Fruit fly (Drosophila melanogaster) whole organism, prepupa: ENCODE results near the gene AANATL7.

ENCODE experiments used
- CG10669 ChIP-seq: fragments of 200-800 bp; sonication (Bioruptor generic); optimal IDR thresholded peaks from 3 replicates; lab custom pipeline; 2018; ENCODE audit warnings: missing biosample characterization, mild to moderate bottlenecking, missing genetic modification characterization, moderate library complexity
- CG11294 ChIP-seq: fragments of 200-800 bp; sonication (Bioruptor generic); IDR thresholded peaks from 2 replicates; pipeline ENCODE4 v1.3.6; 2022; ENCODE audit warnings: missing biosample characterization, missing genetic modification characterization
- CG11762 ChIP-seq: fragments of 200-800 bp; sonication (Bioruptor generic); optimal IDR thresholded peaks from 3 replicates; lab custom pipeline; 2016; ENCODE audit warnings: missing biosample characterization, missing genetic modification characterization; ENCODE audit not compliant: insufficient read depth
- CG11902 ChIP-seq: fragments of 200-800 bp; sonication (Bioruptor generic); optimal IDR thresholded peaks from 3 replicates; lab custom pipeline; 2016; ENCODE audit warnings: missing biosample characterization, missing genetic modification characterization
- CG16779 ChIP-seq: fragments of 200-800 bp; sonication (Bioruptor generic); optimal IDR thresholded peaks from 3 replicates; lab custom pipeline; 2017; ENCODE audit warnings: missing biosample characterization, mild to moderate bottlenecking, missing genetic modification characterization
- CG3032 ChIP-seq: fragments of 200-800 bp; optimal IDR thresholded peaks from 2 replicates; lab custom pipeline; 2019; ENCODE audit warnings: missing biosample characterization, mild to moderate bottlenecking, missing genetic modification characterization, moderate library complexity
- CG31627 ChIP-seq: fragments of 200-800 bp; sonication (Bioruptor generic); optimal IDR thresholded peaks from 3 replicates; lab custom pipeline; 2016; ENCODE audit warnings: missing biosample characterization, missing genetic modification characterization
- CG34406 ChIP-seq: fragments of 200-800 bp; sonication (Bioruptor generic); optimal IDR thresholded peaks from 3 replicates; lab custom pipeline; 2016; ENCODE audit warnings: missing biosample characterization, missing genetic modification characterization
- CG3919 ChIP-seq: fragments of 200-800 bp; sonication (Bioruptor generic); optimal IDR thresholded peaks from 3 replicates; lab custom pipeline; 2016; ENCODE audit warnings: missing biosample characterization, missing genetic modification characterization
- CG6163 ChIP-seq: fragments of 200-800 bp; sonication (Bioruptor generic); IDR thresholded peaks from 3 replicates; pipeline ENCODE4 v1.3.6; 2022; ENCODE audit warnings: missing biosample characterization, missing genetic modification characterization
- CG6792 ChIP-seq: fragments of 200-800 bp; sonication (Bioruptor generic); optimal IDR thresholded peaks from 3 replicates; lab custom pipeline; 2016; ENCODE audit warnings: missing biosample characterization, missing genetic modification characterization
- CG6854 ChIP-seq: fragments of 200-800 bp; sonication (Bioruptor generic); optimal IDR thresholded peaks from 2 replicates; lab custom pipeline; 2017; ENCODE audit warnings: missing biosample characterization, mild to moderate bottlenecking, missing genetic modification characterization
- CG7368 ChIP-seq: fragments of 200-800 bp; sonication (Bioruptor generic); optimal IDR thresholded peaks from 3 replicates; lab custom pipeline; 2016; ENCODE audit warnings: missing biosample characterization, missing genetic modification characterization
- CG8119 ChIP-seq: fragments of 200-800 bp; sonication (Bioruptor generic); IDR thresholded peaks from 3 replicates; pipeline ENCODE4 v1.3.6; 2022; ENCODE audit warnings: missing biosample characterization, missing genetic modification characterization
- CG8319 ChIP-seq: fragments of 200-800 bp; sonication (Bioruptor generic); optimal IDR thresholded peaks from 3 replicates; lab custom pipeline; 2016; ENCODE audit warnings: missing biosample characterization, missing genetic modification characterization
- CG8632 ChIP-seq: fragments of 200-800 bp; sonication (Bioruptor generic); optimal IDR thresholded peaks from 3 replicates; lab custom pipeline; 2016; ENCODE audit warnings: missing biosample characterization, missing genetic modification characterization
- CG9139 ChIP-seq: fragments of 200-800 bp; sonication (Bioruptor generic); optimal IDR thresholded peaks from 3 replicates; lab custom pipeline; 2017; ENCODE audit warnings: missing biosample characterization, mild to moderate bottlenecking, missing genetic modification characterization
- Eip75B ChIP-seq: fragments of 200-800 bp; sonication (Bioruptor generic); optimal IDR thresholded peaks from 3 replicates; lab custom pipeline; 2016; ENCODE audit warnings: missing biosample characterization, missing genetic modification characterization
- Eip78C ChIP-seq: fragments of 200-800 bp; sonication (Bioruptor generic); peaks from one replicate; lab custom pipeline; 2016; ENCODE audit warnings: missing biosample characterization, missing genetic modification characterization
- Eip93F ChIP-seq: fragments of 200-800 bp; sonication (Bioruptor generic); optimal IDR thresholded peaks from 2 replicates; lab custom pipeline; 2016; ENCODE audit warnings: missing biosample characterization, mild to moderate bottlenecking, missing genetic modification characterization
- Ets21C ChIP-seq: fragments of 200-800 bp; sonication (Bioruptor generic); optimal IDR thresholded peaks from 3 replicates; lab custom pipeline; 2016; ENCODE audit warnings: missing biosample characterization, missing genetic modification characterization
- Ets96B ChIP-seq: fragments of 200-800 bp; optimal IDR thresholded peaks from 2 replicates; lab custom pipeline; 2019; ENCODE audit warnings: missing biosample characterization, mild to moderate bottlenecking, missing genetic modification characterization, moderate library complexity
- Gug ChIP-seq: fragments of 200-800 bp; sonication (Bioruptor generic); IDR thresholded peaks from 2 replicates; pipeline ENCODE4 v1.3.6; 2022; ENCODE audit warnings: missing biosample characterization, missing genetic modification characterization
- Hr38 ChIP-seq: sonication (Bioruptor generic); optimal IDR thresholded peaks from 2 replicates; lab custom pipeline; 2016; ENCODE audit warnings: missing biosample characterization, missing genetic modification characterization
- Lpt ChIP-seq: fragments of 200-800 bp; sonication (Bioruptor generic); optimal IDR thresholded peaks from 3 replicates; lab custom pipeline; 2016; ENCODE audit warnings: missing biosample characterization, missing genetic modification characterization
- Met ChIP-seq: fragments of 200-800 bp; sonication (Bioruptor generic); optimal IDR thresholded peaks from 3 replicates; lab custom pipeline; 2016; ENCODE audit warnings: missing biosample characterization, missing genetic modification characterization
- OdsH ChIP-seq: fragments of 200-800 bp; sonication (Bioruptor generic); optimal IDR thresholded peaks from 3 replicates; lab custom pipeline; 2016; ENCODE audit warnings: missing biosample characterization, missing genetic modification characterization
- Smox ChIP-seq: fragments of 200-800 bp; sonication (Bioruptor generic); optimal IDR thresholded peaks from 3 replicates; lab custom pipeline; 2016; ENCODE audit warnings: missing biosample characterization, missing genetic modification characterization
- Sox14 ChIP-seq: fragments of 200-800 bp; sonication (Bioruptor generic); optimal IDR thresholded peaks from 3 replicates; lab custom pipeline; 2016; ENCODE audit warnings: missing biosample characterization, missing genetic modification characterization
- Sox15 ChIP-seq: fragments of 200-800 bp; sonication (Bioruptor generic); optimal IDR thresholded peaks from 3 replicates; lab custom pipeline; 2016; ENCODE audit warnings: missing biosample characterization, missing genetic modification characterization
- acj6 ChIP-seq: fragments of 200-800 bp; sonication (Bioruptor generic); optimal IDR thresholded peaks from 3 replicates; lab custom pipeline; 2016; ENCODE audit warnings: missing biosample characterization, missing genetic modification characterization
- dac ChIP-seq: fragments of 200-800 bp; sonication (Bioruptor generic); optimal IDR thresholded peaks from 2 replicates; lab custom pipeline; 2017; ENCODE audit warnings: missing biosample characterization, mild to moderate bottlenecking, missing genetic modification characterization
- dsx ChIP-seq: fragments of 200-800 bp; optimal IDR thresholded peaks from 3 replicates; lab custom pipeline; 2019; ENCODE audit warnings: missing biosample characterization, mild to moderate bottlenecking, missing genetic modification characterization, moderate library complexity; ENCODE audit not compliant: poor library complexity, severe bottlenecking
- eg ChIP-seq: fragments of 200-800 bp; sonication (Bioruptor generic); IDR thresholded peaks from 3 replicates; pipeline ENCODE4 v1.3.6; 2022; ENCODE audit warnings: missing biosample characterization, missing genetic modification characterization
- esn ChIP-seq: fragments of 200-800 bp; sonication (Bioruptor generic); optimal IDR thresholded peaks from 2 replicates; lab custom pipeline; 2016; ENCODE audit warnings: missing biosample characterization, mild to moderate bottlenecking, missing genetic modification characterization, moderate library complexity
- fd85E ChIP-seq: fragments of 200-800 bp; sonication (Bioruptor generic); optimal IDR thresholded peaks from 3 replicates; lab custom pipeline; 2016; ENCODE audit warnings: missing biosample characterization, missing genetic modification characterization
- fkh ChIP-seq: fragments of 200-800 bp; sonication (Bioruptor generic); optimal IDR thresholded peaks from 3 replicates; lab custom pipeline; 2017; ENCODE audit warnings: missing biosample characterization, mild to moderate bottlenecking, missing genetic modification characterization, moderate library complexity
- lz ChIP-seq: fragments of 200-800 bp; sonication (Bioruptor generic); optimal IDR thresholded peaks from 3 replicates; lab custom pipeline; 2016; ENCODE audit warnings: missing biosample characterization, missing genetic modification characterization
- net ChIP-seq: fragments of 200-800 bp; sonication (Bioruptor generic); optimal IDR thresholded peaks from 3 replicates; lab custom pipeline; 2016; ENCODE audit warnings: missing biosample characterization, missing genetic modification characterization
- pdm3 ChIP-seq: fragments of 200-800 bp; sonication (Bioruptor generic); optimal IDR thresholded peaks from 3 replicates; lab custom pipeline; 2016; ENCODE audit warnings: missing biosample characterization, missing genetic modification characterization
- salr ChIP-seq, 2 experiments: fragments of 200-800 bp; sonication (Bioruptor generic); optimal IDR thresholded peaks; 3 replicates each; lab custom pipeline; 2016 to 2018; ENCODE audit warnings: missing biosample characterization in 2 of 2, missing genetic modification characterization in 2 of 2, mild to moderate bottlenecking in 1 of 2
- ss ChIP-seq, 2 experiments: fragments of 200-800 bp; sonication (Bioruptor generic); optimal IDR thresholded peaks; 2 replicates in 1 of 2; 3 replicates in 1 of 2; lab custom pipeline; 2017 to 2018; ENCODE audit warnings: mild to moderate bottlenecking in 2 of 2, missing biosample characterization in 2 of 2, missing genetic modification characterization in 2 of 2, moderate library complexity in 1 of 2
- svp ChIP-seq: fragments of 200-800 bp; sonication (Bioruptor generic); peaks from one replicate; lab custom pipeline; 2016; ENCODE audit warnings: missing biosample characterization, missing genetic modification characterization
- topi ChIP-seq: fragments of 200-800 bp; sonication (Bioruptor generic); optimal IDR thresholded peaks from 3 replicates; lab custom pipeline; 2016; ENCODE audit warnings: missing biosample characterization, missing genetic modification characterization

Gene AANATL7

DNA sequence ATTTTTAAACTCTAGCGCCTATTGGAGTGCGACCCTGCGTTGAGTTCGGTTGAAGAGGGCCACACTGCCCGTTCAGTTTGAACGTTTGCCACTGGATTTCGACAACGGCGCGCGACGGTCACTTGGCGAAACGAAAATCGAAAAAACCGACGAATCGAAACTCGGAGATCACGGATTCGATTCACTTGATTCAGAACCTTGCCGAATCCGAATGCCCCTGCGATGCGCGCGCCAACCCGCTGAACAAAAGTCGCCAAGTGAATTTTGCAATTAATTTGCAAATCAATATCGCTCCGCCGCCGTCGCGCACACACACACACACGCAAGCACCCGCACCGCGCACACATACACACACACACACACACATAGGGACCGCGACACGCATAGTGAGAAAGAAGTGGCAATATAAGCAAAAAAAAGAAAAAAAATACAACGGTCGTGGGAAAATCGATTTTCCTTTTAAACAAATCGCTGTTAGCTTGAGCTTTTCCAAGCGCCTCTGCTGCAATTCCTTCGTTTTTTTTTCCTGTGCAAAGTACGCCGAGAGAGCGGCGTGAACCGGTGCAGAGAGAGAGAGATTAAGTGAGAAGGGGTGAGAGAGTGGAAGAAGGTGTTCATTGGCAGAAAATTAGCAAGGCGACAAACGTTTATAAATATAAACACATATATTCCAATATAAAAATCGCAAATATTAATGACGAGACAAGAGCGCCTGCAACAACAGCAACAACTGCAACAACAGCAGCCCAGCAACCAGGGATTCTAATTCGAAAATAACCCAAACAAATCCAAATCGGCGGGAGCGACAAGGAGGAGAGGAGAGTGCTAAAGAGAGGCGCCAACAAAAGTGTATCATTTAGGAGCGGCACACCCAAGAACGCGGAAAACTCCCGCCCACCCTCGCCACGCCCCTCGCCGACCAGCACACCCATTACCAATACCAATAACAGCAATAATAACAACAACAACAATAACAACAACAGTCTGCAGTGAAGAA is 8.0 kb downstream of the AANATL7 start, which contains the start of gene egh (continued):
- TF ChIP-seq CG6163 (GFP tag; lab: Robert Waterston, UW), result peak; percentile 87
- peak; percentile 70 for TF ChIP-seq CG10669 (GFP tag; lab: Kevin White, UChicago)
- TF ChIP-seq CG9139 (GFP tag; lab: Kevin White, UChicago), result peak; percentile 55
- peak; percentile 69 for TF ChIP-seq CG31627 (GFP tag; lab: Kevin White, UChicago)
- peak; percentile 51; the same call in 1 of the 2 replicates for TF ChIP-seq CG11294
- TF ChIP-seq pdm3 (GFP tag; lab: Kevin White, UChicago), result peak; percentile 85
- TF ChIP-seq ss (GFP tag; optimal IDR thresholded peaks at IDR 0.05; lab: Kevin White, UChicago), result peak; percentile 67 to 74
- peak; percentile 85 for TF ChIP-seq topi (GFP tag; lab: Kevin White, UChicago)
- TF ChIP-seq CG8632 (GFP tag; lab: Kevin White, UChicago), result peak; percentile 67
- TF ChIP-seq Lpt (GFP tag; lab: Kevin White, UChicago), result peak; percentile 71
- peak; percentile 90 for TF ChIP-seq svp (GFP tag; lab: Kevin White, UChicago)
- peak; percentile 65 for TF ChIP-seq CG34406 (GFP tag; lab: Kevin White, UChicago)
- TF ChIP-seq Sox15 (GFP tag; lab: Kevin White, UChicago), result peak; percentile 23
- TF ChIP-seq salr (GFP tag; optimal IDR thresholded peaks at IDR 0.05; lab: Kevin White, UChicago), result peak in 1 of 2 experiments; percentile 64
- TF ChIP-seq eg, result peak; percentile 92
- peak; percentile 36 for TF ChIP-seq dac (GFP tag; lab: Kevin White, UChicago)
- peak; percentile 91 for TF ChIP-seq Eip78C (GFP tag; lab: Kevin White, UChicago)
- TF ChIP-seq lz (GFP tag; lab: Kevin White, UChicago), result peak; percentile 58
- TF ChIP-seq dsx (GFP tag; lab: Kevin White, UChicago), result no peak
- TF ChIP-seq Ets21C (GFP tag; lab: Kevin White, UChicago), result peak; percentile 65
- peak; percentile 70 for TF ChIP-seq OdsH
- peak; percentile 67 for TF ChIP-seq CG7368
- peak; percentile 67 for TF ChIP-seq acj6 (GFP tag; lab: Kevin White, UChicago)
- no peak for TF ChIP-seq fkh
- TF ChIP-seq Smox (GFP tag; lab: Kevin White, UChicago), result peak; percentile 66
- peak; percentile 37 for TF ChIP-seq CG6854 (GFP tag; lab: Kevin White, UChicago)
- TF ChIP-seq Hr38 (GFP tag; lab: Kevin White, UChicago), result no peak
- peak; percentile 83 for TF ChIP-seq CG3919
- peak; percentile 41 for TF ChIP-seq CG8319

- peak; percentile 93 for TF ChIP-seq CG8119 (GFP tag; lab: Robert Waterston, UW)
- peak; percentile 85 for TF ChIP-seq CG8632 (GFP tag; lab: Kevin White, UChicago)
- peak; percentile 96 for TF ChIP-seq pdm3 (GFP tag; lab: Kevin White, UChicago)
- TF ChIP-seq CG11902 (GFP tag; lab: Kevin White, UChicago), result peak; percentile 92
- peak; percentile 78 for TF ChIP-seq CG10669 (GFP tag; lab: Kevin White, UChicago)
- peak; percentile 95 for TF ChIP-seq CG7368
- TF ChIP-seq Eip93F (GFP tag; lab: Kevin White, UChicago), result peak; percentile 92
- TF ChIP-seq lz (GFP tag; lab: Kevin White, UChicago), result peak; percentile 96
- peak; percentile 95 for TF ChIP-seq CG3919
- peak; percentile 93 for TF ChIP-seq CG8319
- TF ChIP-seq CG11294, result peak; percentile 92
- peak; percentile 88 for TF ChIP-seq fkh
- peak; percentile 93 for TF ChIP-seq Gug
- TF ChIP-seq Ets96B (tag; lab: Kevin White, UChicago), result peak; percentile 77
- peak; percentile 94 for TF ChIP-seq topi (GFP tag; lab: Kevin White, UChicago)
- TF ChIP-seq svp (GFP tag; lab: Kevin White, UChicago), result peak; percentile 97
- peak; percentile 94 for TF ChIP-seq acj6 (GFP tag; lab: Kevin White, UChicago)
- peak; percentile 73 for TF ChIP-seq CG16779 (tag; lab: Kevin White, UChicago)
- TF ChIP-seq Sox14 (GFP tag; lab: Kevin White, UChicago), result peak; percentile 94
- peak; percentile 56 for TF ChIP-seq fd85E
- peak; percentile 92 for TF ChIP-seq Met (GFP tag; lab: Kevin White, UChicago)
- peak; percentile 93 for TF ChIP-seq CG34406 (GFP tag; lab: Kevin White, UChicago)
- peak; percentile 64 for TF ChIP-seq dsx (GFP tag; lab: Kevin White, UChicago)
- TF ChIP-seq Eip75B (GFP tag; lab: Kevin White, UChicago), result peak; percentile 91
- peak; percentile 94 for TF ChIP-seq net
- TF ChIP-seq CG11762 (GFP tag; lab: Kevin White, UChicago), result peak; percentile 88
- TF ChIP-seq CG6792, result peak; percentile 97
- TF ChIP-seq eg, result peak; percentile 98
- peak; percentile 81 for TF ChIP-seq CG3032 (tag; lab: Kevin White, UChicago)
- TF ChIP-seq esn (GFP tag; lab: Kevin White, UChicago), result peak; percentile 95
Observed at dm6 chrX:2589446-2590038, 8.8 kb downstream of the AANATL7 start.
